Fruit fly (Drosophila melanogaster) whole organism, prepupa: ENCODE measurements around the gene Miro.
A peak's percentile ranks its signal among the peaks of the same experiment; 100 is the strongest.

Experiments used
- CG10631 ChIP-seq: fragments of 200-800 bp; sonication (Bioruptor generic); optimal IDR thresholded peaks from 2 replicates; lab custom pipeline; 2016; ENCODE audit warnings: missing biosample characterization, missing genetic modification characterization
- CG10669 ChIP-seq: fragments of 200-800 bp; sonication (Bioruptor generic); optimal IDR thresholded peaks from 3 replicates; lab custom pipeline; 2018; ENCODE audit warnings: missing biosample characterization, mild to moderate bottlenecking, missing genetic modification characterization, moderate library complexity
- CG11294 ChIP-seq: fragments of 200-800 bp; sonication (Bioruptor generic); IDR thresholded peaks from 2 replicates; pipeline ENCODE4 v1.3.6; 2022; ENCODE audit warnings: missing biosample characterization, missing genetic modification characterization
- CG11762 ChIP-seq: fragments of 200-800 bp; sonication (Bioruptor generic); optimal IDR thresholded peaks from 3 replicates; lab custom pipeline; 2016; ENCODE audit warnings: missing biosample characterization, missing genetic modification characterization; ENCODE audit not compliant: insufficient read depth
- CG11902 ChIP-seq: fragments of 200-800 bp; sonication (Bioruptor generic); optimal IDR thresholded peaks from 3 replicates; lab custom pipeline; 2016; ENCODE audit warnings: missing biosample characterization, missing genetic modification characterization
- CG15336 ChIP-seq: fragments of 200-800 bp; sonication (Bioruptor generic); IDR thresholded peaks from 2 replicates; pipeline ENCODE4 v1.3.6; 2022; ENCODE audit warnings: missing biosample characterization, missing genetic modification characterization
- CG1621 ChIP-seq: fragments of 200-800 bp; sonication (Bioruptor generic); optimal IDR thresholded peaks from 3 replicates; lab custom pipeline; 2018; ENCODE audit warnings: missing biosample characterization, mild to moderate bottlenecking, missing genetic modification characterization
- CG3032 ChIP-seq: fragments of 200-800 bp; optimal IDR thresholded peaks from 2 replicates; lab custom pipeline; 2019; ENCODE audit warnings: missing biosample characterization, mild to moderate bottlenecking, missing genetic modification characterization, moderate library complexity
- CG31627 ChIP-seq: fragments of 200-800 bp; sonication (Bioruptor generic); optimal IDR thresholded peaks from 3 replicates; lab custom pipeline; 2016; ENCODE audit warnings: missing biosample characterization, missing genetic modification characterization
- CG34406 ChIP-seq: fragments of 200-800 bp; sonication (Bioruptor generic); optimal IDR thresholded peaks from 3 replicates; lab custom pipeline; 2016; ENCODE audit warnings: missing biosample characterization, missing genetic modification characterization
- CG3919 ChIP-seq: fragments of 200-800 bp; sonication (Bioruptor generic); optimal IDR thresholded peaks from 3 replicates; lab custom pipeline; 2016; ENCODE audit warnings: missing biosample characterization, missing genetic modification characterization
- CG4318 ChIP-seq: fragments of 200-800 bp; sonication (Bioruptor generic); optimal IDR thresholded peaks from 3 replicates; lab custom pipeline; 2017; ENCODE audit warnings: missing biosample characterization, mild to moderate bottlenecking, missing genetic modification characterization
- CG6163 ChIP-seq: fragments of 200-800 bp; sonication (Bioruptor generic); IDR thresholded peaks from 3 replicates; pipeline ENCODE4 v1.3.6; 2022; ENCODE audit warnings: missing biosample characterization, missing genetic modification characterization
- CG6792 ChIP-seq: fragments of 200-800 bp; sonication (Bioruptor generic); optimal IDR thresholded peaks from 3 replicates; lab custom pipeline; 2016; ENCODE audit warnings: missing biosample characterization, missing genetic modification characterization
- CG6808 ChIP-seq: fragments of 200-800 bp; sonication (Bioruptor generic); optimal IDR thresholded peaks from 3 replicates; lab custom pipeline; 2017; ENCODE audit warnings: missing biosample characterization, missing genetic modification characterization, mild to moderate bottlenecking, moderate library complexity, missing genetic modification reagents
- CG6854 ChIP-seq: fragments of 200-800 bp; sonication (Bioruptor generic); optimal IDR thresholded peaks from 2 replicates; lab custom pipeline; 2017; ENCODE audit warnings: missing biosample characterization, mild to moderate bottlenecking, missing genetic modification characterization
- CG8632 ChIP-seq: fragments of 200-800 bp; sonication (Bioruptor generic); optimal IDR thresholded peaks from 3 replicates; lab custom pipeline; 2016; ENCODE audit warnings: missing biosample characterization, missing genetic modification characterization
- CG9139 ChIP-seq: fragments of 200-800 bp; sonication (Bioruptor generic); optimal IDR thresholded peaks from 3 replicates; lab custom pipeline; 2017; ENCODE audit warnings: missing biosample characterization, mild to moderate bottlenecking, missing genetic modification characterization
- Eip75B ChIP-seq: fragments of 200-800 bp; sonication (Bioruptor generic); optimal IDR thresholded peaks from 3 replicates; lab custom pipeline; 2016; ENCODE audit warnings: missing biosample characterization, missing genetic modification characterization
- Eip78C ChIP-seq: fragments of 200-800 bp; sonication (Bioruptor generic); peaks from one replicate; lab custom pipeline; 2016; ENCODE audit warnings: missing biosample characterization, missing genetic modification characterization
- Ets21C ChIP-seq: fragments of 200-800 bp; sonication (Bioruptor generic); optimal IDR thresholded peaks from 3 replicates; lab custom pipeline; 2016; ENCODE audit warnings: missing biosample characterization, missing genetic modification characterization
- Ets96B ChIP-seq: fragments of 200-800 bp; optimal IDR thresholded peaks from 2 replicates; lab custom pipeline; 2019; ENCODE audit warnings: missing biosample characterization, mild to moderate bottlenecking, missing genetic modification characterization, moderate library complexity
- Hr4 ChIP-seq: fragments of 200-800 bp; sonication (Bioruptor generic); optimal IDR thresholded peaks from 3 replicates; lab custom pipeline; 2016; ENCODE audit warnings: missing biosample characterization, missing genetic modification characterization
- Met ChIP-seq: fragments of 200-800 bp; sonication (Bioruptor generic); optimal IDR thresholded peaks from 3 replicates; lab custom pipeline; 2016; ENCODE audit warnings: missing biosample characterization, missing genetic modification characterization
- OdsH ChIP-seq: fragments of 200-800 bp; sonication (Bioruptor generic); optimal IDR thresholded peaks from 3 replicates; lab custom pipeline; 2016; ENCODE audit warnings: missing biosample characterization, missing genetic modification characterization
- Smox ChIP-seq: fragments of 200-800 bp; sonication (Bioruptor generic); optimal IDR thresholded peaks from 3 replicates; lab custom pipeline; 2016; ENCODE audit warnings: missing biosample characterization, missing genetic modification characterization
- Sox14 ChIP-seq: fragments of 200-800 bp; sonication (Bioruptor generic); optimal IDR thresholded peaks from 3 replicates; lab custom pipeline; 2016; ENCODE audit warnings: missing biosample characterization, missing genetic modification characterization
- Sox15 ChIP-seq: fragments of 200-800 bp; sonication (Bioruptor generic); optimal IDR thresholded peaks from 3 replicates; lab custom pipeline; 2016; ENCODE audit warnings: missing biosample characterization, missing genetic modification characterization
- cyc ChIP-seq: fragments of 200-800 bp; sonication (Bioruptor generic); optimal IDR thresholded peaks from 3 replicates; lab custom pipeline; 2016; ENCODE audit warnings: missing biosample characterization, missing genetic modification characterization
- dsx ChIP-seq: fragments of 200-800 bp; optimal IDR thresholded peaks from 3 replicates; lab custom pipeline; 2019; ENCODE audit warnings: missing biosample characterization, mild to moderate bottlenecking, missing genetic modification characterization, moderate library complexity; ENCODE audit not compliant: poor library complexity, severe bottlenecking
- eg ChIP-seq: fragments of 200-800 bp; sonication (Bioruptor generic); IDR thresholded peaks from 3 replicates; pipeline ENCODE4 v1.3.6; 2022; ENCODE audit warnings: missing biosample characterization, missing genetic modification characterization
- esn ChIP-seq: fragments of 200-800 bp; sonication (Bioruptor generic); optimal IDR thresholded peaks from 2 replicates; lab custom pipeline; 2016; ENCODE audit warnings: missing biosample characterization, mild to moderate bottlenecking, missing genetic modification characterization, moderate library complexity
- fd59A ChIP-seq: fragments of 200-800 bp; sonication (Bioruptor generic); optimal IDR thresholded peaks from 2 replicates; lab custom pipeline; 2017; ENCODE audit warnings: missing biosample characterization, mild to moderate bottlenecking, missing genetic modification characterization, missing genetic modification reagents
- fkh ChIP-seq: fragments of 200-800 bp; sonication (Bioruptor generic); optimal IDR thresholded peaks from 3 replicates; lab custom pipeline; 2017; ENCODE audit warnings: missing biosample characterization, mild to moderate bottlenecking, missing genetic modification characterization, moderate library complexity
- lz ChIP-seq: fragments of 200-800 bp; sonication (Bioruptor generic); optimal IDR thresholded peaks from 3 replicates; lab custom pipeline; 2016; ENCODE audit warnings: missing biosample characterization, missing genetic modification characterization
- pdm3 ChIP-seq: fragments of 200-800 bp; sonication (Bioruptor generic); optimal IDR thresholded peaks from 3 replicates; lab custom pipeline; 2016; ENCODE audit warnings: missing biosample characterization, missing genetic modification characterization
- salr ChIP-seq, 2 experiments: fragments of 200-800 bp; sonication (Bioruptor generic); optimal IDR thresholded peaks; 3 replicates each; lab custom pipeline; 2016 to 2018; ENCODE audit warnings: missing biosample characterization in 2 of 2, missing genetic modification characterization in 2 of 2, mild to moderate bottlenecking in 1 of 2
- spab ChIP-seq: fragments of 200-800 bp; sonication (Bioruptor generic); optimal IDR thresholded peaks from 2 replicates; lab custom pipeline; 2017; ENCODE audit warnings: missing biosample characterization, mild to moderate bottlenecking, missing genetic modification characterization, missing genetic modification reagents
- svp ChIP-seq: fragments of 200-800 bp; sonication (Bioruptor generic); peaks from one replicate; lab custom pipeline; 2016; ENCODE audit warnings: missing biosample characterization, missing genetic modification characterization
- topi ChIP-seq: fragments of 200-800 bp; sonication (Bioruptor generic); optimal IDR thresholded peaks from 3 replicates; lab custom pipeline; 2016; ENCODE audit warnings: missing biosample characterization, missing genetic modification characterization
- vri ChIP-seq: fragments of 200-800 bp; sonication (Bioruptor generic); optimal IDR thresholded peaks from 3 replicates; lab custom pipeline; 2016; ENCODE audit warnings: missing biosample characterization, mild to moderate bottlenecking, missing genetic modification characterization

The Miro gene

dm6 chr3R:24031019-24031824 is 7.4 kb downstream of the Miro start (continued):
- TF ChIP-seq dsx (GFP tag; lab: Kevin White, UChicago), result peak; percentile 83
- no peak for TF ChIP-seq CG10631 (GFP tag; lab: Kevin White, UChicago)
- peak; percentile 12 for TF ChIP-seq CG34406 (GFP tag; lab: Kevin White, UChicago)
- TF ChIP-seq Hr4, result no peak
- TF ChIP-seq Ets96B (tag; lab: Kevin White, UChicago), result peak; percentile 22
- TF ChIP-seq OdsH (GFP tag; lab: Kevin White, UChicago), result no peak
- peak; percentile 18 for TF ChIP-seq CG10669 (GFP tag; lab: Kevin White, UChicago)
- TF ChIP-seq CG3032 (tag; lab: Kevin White, UChicago), result peak; percentile 12
- peak; percentile 32 for TF ChIP-seq CG6808 (GFP tag; lab: Kevin White, UChicago)
- TF ChIP-seq CG6792 (GFP tag; lab: Kevin White, UChicago), result peak; percentile 29
- TF ChIP-seq fkh (GFP tag; lab: Kevin White, UChicago), result no peak
- TF ChIP-seq spab (GFP tag; lab: Kevin White, UChicago), result peak; percentile 5
- TF ChIP-seq CG11762, result peak; percentile 3
- TF ChIP-seq CG11294 (GFP tag; lab: Robert Waterston, UW), result no peak; the same call in 1 of the 2 replicates
- peak; percentile 23 for TF ChIP-seq topi (GFP tag; lab: Kevin White, UChicago)
- TF ChIP-seq pdm3 (GFP tag; lab: Kevin White, UChicago), result no peak
- no peak for TF ChIP-seq CG4318 (GFP tag; lab: Kevin White, UChicago)
- TF ChIP-seq vri, result peak; percentile 56
- peak; percentile 16 for TF ChIP-seq CG31627
- peak; percentile 64 for TF ChIP-seq CG6854
- TF ChIP-seq Smox (GFP tag; lab: Kevin White, UChicago), result peak; percentile 3
- TF ChIP-seq lz (GFP tag; lab: Kevin White, UChicago), result no peak
- TF ChIP-seq CG3919 (GFP tag; lab: Kevin White, UChicago), result peak; percentile 51
- peak; percentile 29 for TF ChIP-seq esn
- TF ChIP-seq CG1621, result peak; percentile 13
- no peak for TF ChIP-seq salr (GFP tag; optimal IDR thresholded peaks at IDR 0.05; lab: Kevin White, UChicago)
- peak; percentile 48; the same call in 1 of the 2 replicates for TF ChIP-seq CG15336 (GFP tag; lab: Robert Waterston, UW)

DNA sequence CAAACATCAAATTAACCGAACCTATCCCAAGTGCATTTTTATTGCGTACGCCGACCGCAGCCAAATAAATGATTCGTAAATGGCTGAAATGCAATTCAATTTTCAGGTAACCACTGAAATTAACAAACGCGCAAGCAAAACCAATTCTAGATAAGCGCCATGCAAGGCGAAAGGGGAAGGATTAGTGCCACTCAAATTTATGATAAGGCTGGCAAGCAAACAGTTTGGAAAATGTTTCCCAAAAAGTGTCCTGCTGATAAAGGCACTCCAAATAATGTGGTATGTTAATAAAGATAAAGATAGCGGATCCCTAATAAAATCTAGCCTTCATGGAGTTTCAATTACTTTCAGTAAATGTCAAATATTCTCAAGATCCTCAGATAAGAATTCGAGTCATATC is 11.4 kb downstream of the Miro start:
- TF ChIP-seq svp (GFP tag; lab: Kevin White, UChicago) (no peak), vri (peak; percentile 42), CG11762 (no peak)

DNA sequence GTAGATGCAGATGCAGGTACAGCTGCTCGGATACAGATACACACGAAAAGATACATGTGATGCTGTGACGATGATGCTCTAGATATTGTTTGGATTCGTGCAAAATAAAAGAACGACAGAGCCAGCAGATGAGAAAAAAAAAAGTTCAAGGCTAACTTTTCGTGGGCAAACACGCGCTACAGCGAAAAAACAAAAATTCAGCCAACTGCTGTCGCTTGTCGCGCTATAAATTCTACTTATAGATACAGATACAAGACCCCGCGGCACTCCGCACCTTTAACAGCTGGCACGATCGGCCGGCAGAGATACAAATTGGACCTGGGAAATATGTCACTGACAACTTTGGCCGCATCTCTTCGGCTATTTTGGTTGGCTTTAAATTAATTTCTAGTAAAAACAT is 12.1 kb downstream of the Miro start:
- TF ChIP-seq CG34406 (GFP tag; lab: Kevin White, UChicago), result no peak
- TF ChIP-seq CG6808 (GFP tag; lab: Kevin White, UChicago), result no peak
- TF ChIP-seq CG6854, result no peak
- no peak for TF ChIP-seq Sox15
- TF ChIP-seq salr (GFP tag; optimal IDR thresholded peaks at IDR 0.05; lab: Kevin White, UChicago), result peak in 1 of 2 experiments; percentile 0
- TF ChIP-seq, all 60 proteins: peak for 1

DNA sequence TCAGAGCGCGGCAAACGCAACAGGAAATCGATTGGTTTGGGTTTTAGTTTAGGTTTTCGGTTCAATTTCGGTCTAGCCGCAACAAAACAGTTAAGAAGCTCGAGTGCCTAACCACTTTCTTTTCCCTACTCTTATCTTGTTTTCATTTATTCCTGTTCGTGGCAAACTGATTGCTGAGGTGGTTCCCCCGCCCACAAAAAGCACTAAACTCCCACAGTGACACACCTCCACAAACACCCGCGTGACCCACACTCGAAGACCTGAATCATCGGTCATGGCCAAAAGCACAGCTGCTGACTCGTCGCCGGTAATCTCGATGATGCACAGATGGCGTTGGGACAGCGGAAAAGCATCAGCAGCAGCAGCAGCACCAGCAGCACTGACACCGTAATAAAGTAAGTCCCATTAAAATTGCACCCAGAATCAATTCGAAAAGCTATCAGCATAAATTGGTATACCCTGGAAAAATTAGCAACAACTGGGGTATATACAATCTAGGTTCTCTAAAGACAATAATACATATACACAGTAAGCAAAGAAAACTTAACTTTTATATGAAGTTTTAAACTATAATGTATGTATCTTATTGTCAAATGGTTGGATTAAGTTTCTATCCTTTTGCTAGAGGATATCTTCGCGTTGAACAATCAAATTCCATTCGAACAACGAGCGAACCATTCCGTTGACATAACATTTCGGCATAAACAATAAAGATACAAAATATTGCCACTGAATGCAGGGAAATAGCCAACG is 12.8 kb downstream of the Miro start:
- TF ChIP-seq CG6163 (GFP tag; lab: Robert Waterston, UW) (no peak), CG11902 (GFP tag; lab: Kevin White, UChicago) (no peak), CG8632 (GFP tag; lab: Kevin White, UChicago) (no peak), pdm3 (GFP tag; lab: Kevin White, UChicago) (peak; percentile 47), Eip78C (GFP tag; lab: Kevin White, UChicago) (peak; percentile 74), Met (GFP tag; lab: Kevin White, UChicago) (peak; percentile 47), Hr4 (peak; percentile 25), Sox14 (GFP tag; lab: Kevin White, UChicago) (peak; percentile 35), Eip75B (peak; percentile 0), CG10631 (GFP tag; lab: Kevin White, UChicago) (no peak), CG9139 (GFP tag; lab: Kevin White, UChicago) (no peak), OdsH (GFP tag; lab: Kevin White, UChicago) (peak; percentile 27), cyc (peak; percentile 33), fkh (GFP tag; lab: Kevin White, UChicago) (no peak), esn (peak; percentile 30), CG6792 (GFP tag; lab: Kevin White, UChicago) (no peak), Smox (GFP tag; lab: Kevin White, UChicago) (peak; percentile 26), Ets21C (no peak), eg (GFP tag; lab: Robert Waterston, UW) (peak; percentile 44; the same call in 2 of the 3 replicates), Ets96B (tag; lab: Kevin White, UChicago) (peak; percentile 12), fd59A (no peak), CG15336 (GFP tag; lab: Robert Waterston, UW) (peak; percentile 51; the same call in 1 of the 2 replicates), Sox15 (no peak), svp (GFP tag; lab: Kevin White, UChicago) (peak; percentile 77), CG3919 (GFP tag; lab: Kevin White, UChicago) (peak; percentile 10)
